Worm (Caenorhabditis elegans) whole organism, mixed stage, embryonic: ENCODE results near the gene znf-622.

ENCODE experiments used
- M03D4.4 ChIP-seq: sonication (generic microtip); optimal IDR thresholded peaks from 2 replicates; lab custom pipeline; 2017; ENCODE audit warnings: mild to moderate bottlenecking, missing genetic modification characterization, missing compliant biosample characterization
- ceh-39 ChIP-seq: fragments of 150-350 bp; optimal IDR thresholded peaks from 2 replicates; lab custom pipeline; 2014; ENCODE audit warnings: missing biosample characterization, missing genetic modification characterization
- ceh-43 ChIP-seq: fragments of 200-800 bp; sonication (Bioruptor generic); optimal IDR thresholded peaks from 2 replicates; lab custom pipeline; 2018; ENCODE audit warnings: mild to moderate bottlenecking, missing genetic modification characterization, moderate library complexity, missing compliant biosample characterization
- ceh-83 ChIP-seq: fragments of 200-800 bp; sonication (Bioruptor generic); optimal IDR thresholded peaks from 2 replicates; lab custom pipeline; 2018; ENCODE audit warnings: mild to moderate bottlenecking, missing genetic modification characterization, missing compliant biosample characterization
- ces-1 ChIP-seq: fragments of 150-350 bp; optimal IDR thresholded peaks from 2 replicates; lab custom pipeline; 2014; ENCODE audit warnings: missing biosample characterization, missing genetic modification reagents, missing genetic modification characterization
- drap-1 ChIP-seq: fragments of 200-800 bp; sonication (Bioruptor generic); optimal IDR thresholded peaks from 3 replicates; lab custom pipeline; 2018; ENCODE audit warnings: mild to moderate bottlenecking, missing genetic modification characterization, missing compliant biosample characterization
- elt-1 ChIP-seq: sonication (generic microtip); optimal IDR thresholded peaks from 2 replicates; lab custom pipeline; 2017; ENCODE audit warnings: missing genetic modification characterization, mild to moderate bottlenecking, missing compliant biosample characterization, antibody characterized with exemption, moderate library complexity, borderline replicate concordance; ENCODE audit not compliant: insufficient read depth
- elt-3 ChIP-seq: fragments of 150-350 bp; optimal IDR thresholded peaks from 2 replicates; lab custom pipeline; 2014; ENCODE audit warnings: missing biosample characterization, missing genetic modification characterization
- flh-1 ChIP-seq: fragments of 200-800 bp; sonication (Bioruptor generic); optimal IDR thresholded peaks from 2 replicates; lab custom pipeline; 2018; ENCODE audit warnings: mild to moderate bottlenecking, missing genetic modification characterization, moderate library complexity, missing compliant biosample characterization
- ham-2 ChIP-seq: fragments of 200-800 bp; sonication (Bioruptor generic); optimal IDR thresholded peaks from 2 replicates; lab custom pipeline; 2018; ENCODE audit warnings: mild to moderate bottlenecking, missing genetic modification characterization, missing compliant biosample characterization
- hlh-1 ChIP-seq: fragments of 150-350 bp; optimal IDR thresholded peaks from 2 replicates; lab custom pipeline; 2014; ENCODE audit warnings: missing biosample characterization, missing genetic modification reagents, missing genetic modification characterization
- lin-13 ChIP-seq: fragments of 150-350 bp; optimal IDR thresholded peaks from 2 replicates; lab custom pipeline; 2014; ENCODE audit warnings: missing biosample characterization, missing genetic modification characterization
- lin-32 ChIP-seq: fragments of 200-800 bp; sonication (Bioruptor generic); optimal IDR thresholded peaks from 2 replicates; lab custom pipeline; 2018; ENCODE audit warnings: mild to moderate bottlenecking, missing genetic modification characterization, missing compliant biosample characterization
- lsy-2 ChIP-seq: fragments of 150-350 bp; optimal IDR thresholded peaks from 2 replicates; lab custom pipeline; 2014; ENCODE audit warnings: missing biosample characterization, missing genetic modification characterization
- mab-5 ChIP-seq: fragments of 150-350 bp; optimal IDR thresholded peaks from 2 replicates; lab custom pipeline; 2014; ENCODE audit warnings: missing biosample characterization, missing genetic modification characterization
- mep-1 ChIP-seq: fragments of 150-350 bp; optimal IDR thresholded peaks from 2 replicates; lab custom pipeline; 2017; ENCODE audit warnings: missing biosample characterization, missing genetic modification reagents, missing genetic modification characterization, inconsistent platforms
- mls-2 ChIP-seq: sonication (generic microtip); optimal IDR thresholded peaks from 2 replicates; lab custom pipeline; 2016; ENCODE audit warnings: mild to moderate bottlenecking, missing genetic modification characterization, moderate library complexity, missing compliant biosample characterization
- nhr-12 ChIP-seq: fragments of 150-350 bp; optimal IDR thresholded peaks from 2 replicates; lab custom pipeline; 2014; ENCODE audit warnings: missing biosample characterization, missing genetic modification characterization
- nhr-2 ChIP-seq: fragments of 150-350 bp; optimal IDR thresholded peaks from 2 replicates; lab custom pipeline; 2014; ENCODE audit warnings: missing biosample characterization, missing genetic modification characterization
- nhr-237 ChIP-seq: fragments of 150-350 bp; optimal IDR thresholded peaks from 2 replicates; lab custom pipeline; 2014; ENCODE audit warnings: missing biosample characterization, missing genetic modification characterization
- nhr-28 ChIP-seq: fragments of 150-350 bp; optimal IDR thresholded peaks from 2 replicates; lab custom pipeline; 2014; ENCODE audit warnings: missing biosample characterization, missing genetic modification characterization
- nhr-76 ChIP-seq: sonication (generic microtip); optimal IDR thresholded peaks from 2 replicates; lab custom pipeline; 2017; ENCODE audit warnings: missing biosample characterization, missing genetic modification characterization
- sem-2 ChIP-seq: fragments of 200-800 bp; sonication (Bioruptor generic); optimal IDR thresholded peaks from 2 replicates; lab custom pipeline; 2018; ENCODE audit warnings: mild to moderate bottlenecking, missing genetic modification characterization, missing compliant biosample characterization
- sptf-1 ChIP-seq: sonication (generic microtip); optimal IDR thresholded peaks from 2 replicates; lab custom pipeline; 2017; ENCODE audit warnings: mild to moderate bottlenecking, missing genetic modification characterization, moderate library complexity, missing compliant biosample characterization
- tbx-8 ChIP-seq: fragments of 200-800 bp; sonication (Bioruptor generic); optimal IDR thresholded peaks from 2 replicates; lab custom pipeline; 2018; ENCODE audit warnings: mild to moderate bottlenecking, missing genetic modification characterization, moderate library complexity, missing compliant biosample characterization
- unc-120 ChIP-seq: sonication (generic microtip); optimal IDR thresholded peaks from 2 replicates; lab custom pipeline; 2017; ENCODE audit warnings: missing genetic modification characterization, missing compliant biosample characterization; ENCODE audit not compliant: poor library complexity, severe bottlenecking
- unc-39 ChIP-seq: fragments of 150-350 bp; optimal IDR thresholded peaks from 2 replicates; lab custom pipeline; 2014; ENCODE audit warnings: missing biosample characterization, missing genetic modification characterization
- unc-62 ChIP-seq: fragments of 150-350 bp; optimal IDR thresholded peaks from 2 replicates; lab custom pipeline; 2014; ENCODE audit warnings: missing biosample characterization, missing genetic modification reagents, missing genetic modification characterization

znf-622 gene

ce11 chrIII:6350424-6350823 is 31.0 kb upstream of the znf-622 start:
- TF ChIP-seq elt-3 (tag; lab: Kevin White, UChicago) (no peak), mep-1 (tag; lab: Kevin White, UChicago) (no peak), lin-32 (GFP tag; lab: Kevin White, UChicago) (no peak)

ce11 chrIII:6351438-6351837 is 30.0 kb upstream of the znf-622 start:
- no peak for TF ChIP-seq ceh-39
- no peak for TF ChIP-seq nhr-2 (tag; lab: Kevin White, UChicago)
- TF ChIP-seq mab-5, result no peak
- TF ChIP-seq mls-2 (tag; lab: Kevin White, UChicago), result no peak
- TF ChIP-seq ceh-43 (GFP tag; lab: Kevin White, UChicago), result no peak
- TF ChIP-seq lin-32 (GFP tag; lab: Kevin White, UChicago), result no peak
- TF ChIP-seq ces-1 (GFP tag; lab: Kevin White, UChicago), result no peak
- TF ChIP-seq M03D4.4 (tag; lab: Kevin White, UChicago), result no peak
- TF ChIP-seq lin-13 (tag; lab: Kevin White, UChicago), result no peak
- no peak for TF ChIP-seq nhr-28 (tag; lab: Kevin White, UChicago)

ce11 chrIII:6352459-6352858 is 29.0 kb upstream of the znf-622 start:
- TF ChIP-seq elt-3 (tag; lab: Kevin White, UChicago) (no peak), sptf-1 (no peak), tbx-8 (GFP tag; lab: Kevin White, UChicago) (no peak), ceh-83 (no peak)

- no peak for TF ChIP-seq hlh-1
- TF ChIP-seq nhr-28 (tag; lab: Kevin White, UChicago), result no peak
- no peak for TF ChIP-seq nhr-237 (tag; lab: Kevin White, UChicago)
- TF ChIP-seq ham-2 (GFP tag; lab: Kevin White, UChicago), result no peak
- TF ChIP-seq mab-5, result no peak
- no peak for TF ChIP-seq tbx-8 (GFP tag; lab: Kevin White, UChicago)
- no peak for TF ChIP-seq M03D4.4 (tag; lab: Kevin White, UChicago)
- TF ChIP-seq flh-1 (GFP tag; lab: Kevin White, UChicago), result no peak
- no peak for TF ChIP-seq lin-32 (GFP tag; lab: Kevin White, UChicago)
- no peak for TF ChIP-seq unc-39
Observed at ce11 chrIII:6353084-6353483, 28.4 kb upstream of the znf-622 start, which contains the start of gene akap-1. akap-1 (plus strand) TSS chrIII:6353384.

ce11 chrIII:6355359-6355758 is 26.1 kb upstream of the znf-622 start:
- TF ChIP-seq flh-1 (GFP tag; lab: Kevin White, UChicago), result no peak
- no peak for TF ChIP-seq drap-1 (GFP tag; lab: Kevin White, UChicago)
- TF ChIP-seq ceh-43 (GFP tag; lab: Kevin White, UChicago), result no peak
- no peak for TF ChIP-seq unc-39
- no peak for TF ChIP-seq nhr-12 (tag; lab: Kevin White, UChicago)
- no peak for TF ChIP-seq nhr-76 (tag; lab: Kevin White, UChicago)
- no peak for TF ChIP-seq ces-1 (GFP tag; lab: Kevin White, UChicago)
- no peak for TF ChIP-seq lin-32 (GFP tag; lab: Kevin White, UChicago)
- no peak for TF ChIP-seq unc-120
- no peak for TF ChIP-seq nhr-2 (tag; lab: Kevin White, UChicago)
- TF ChIP-seq sem-2 (GFP tag; lab: Kevin White, UChicago), result no peak

ce11 chrIII:6356007-6356406 is 25.4 kb upstream of the znf-622 start:
- TF ChIP-seq elt-3 (tag; lab: Kevin White, UChicago) (no peak), lin-32 (GFP tag; lab: Kevin White, UChicago) (no peak), elt-1 (tag; lab: Kevin White, UChicago) (no peak), ceh-43 (GFP tag; lab: Kevin White, UChicago) (no peak), M03D4.4 (tag; lab: Kevin White, UChicago) (no peak), nhr-12 (tag; lab: Kevin White, UChicago) (no peak), mep-1 (tag; lab: Kevin White, UChicago) (no peak), unc-120 (no peak), ceh-83 (no peak), drap-1 (GFP tag; lab: Kevin White, UChicago) (no peak), lsy-2 (tag; lab: Kevin White, UChicago) (no peak), ham-2 (GFP tag; lab: Kevin White, UChicago) (no peak), mab-5 (no peak), nhr-28 (tag; lab: Kevin White, UChicago) (no peak), nhr-76 (tag; lab: Kevin White, UChicago) (no peak), hlh-1 (no peak), unc-62 (GFP tag; lab: Kevin White, UChicago) (no peak), unc-39 (no peak)
